Worm (Caenorhabditis elegans): ENCODE measurements around the gene K07B1.4.

The K07B1.4 gene

DNA sequence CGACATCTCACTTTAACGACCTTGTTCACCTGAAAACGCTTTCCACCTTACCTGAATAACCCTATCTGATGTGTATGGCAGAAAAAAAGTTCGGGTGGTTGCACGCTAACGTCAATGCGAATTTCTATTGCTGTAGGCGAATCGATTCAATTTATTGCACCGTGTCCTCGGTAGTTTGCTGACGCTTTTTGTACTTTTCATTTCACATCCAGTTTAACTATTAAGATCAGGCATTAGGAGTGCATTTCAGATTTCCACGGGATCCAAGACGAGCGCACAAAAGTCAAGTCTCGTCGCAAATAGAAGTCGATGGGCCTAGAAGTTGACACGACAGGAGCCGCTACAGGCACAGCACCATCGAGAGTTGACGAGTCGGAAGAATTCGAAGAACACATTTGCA is 13.5 kb downstream of the K07B1.4 start:
- 0 out of 2 replicates have a peak, but pooled peaks have one; percentile 49 for TF ChIP-seq klf-2 (GFP tag; conservative IDR thresholded peaks at IDR 0.05)
- TF ChIP-seq flt-1 (GFP tag; IDR thresholded peaks at IDR 0.05) = peak; percentile 78; the same call in 1 of the 2 replicates
- peak; percentile 28; the same call in 1 of the 2 replicates for TF ChIP-seq T22C8.4 (GFP tag; IDR thresholded peaks at IDR 0.05)
- 0 out of 2 replicates have a peak, but pooled peaks have one; percentile 6 for TF ChIP-seq ztf-23 (GFP tag; IDR thresholded peaks at IDR 0.05)

DNA sequence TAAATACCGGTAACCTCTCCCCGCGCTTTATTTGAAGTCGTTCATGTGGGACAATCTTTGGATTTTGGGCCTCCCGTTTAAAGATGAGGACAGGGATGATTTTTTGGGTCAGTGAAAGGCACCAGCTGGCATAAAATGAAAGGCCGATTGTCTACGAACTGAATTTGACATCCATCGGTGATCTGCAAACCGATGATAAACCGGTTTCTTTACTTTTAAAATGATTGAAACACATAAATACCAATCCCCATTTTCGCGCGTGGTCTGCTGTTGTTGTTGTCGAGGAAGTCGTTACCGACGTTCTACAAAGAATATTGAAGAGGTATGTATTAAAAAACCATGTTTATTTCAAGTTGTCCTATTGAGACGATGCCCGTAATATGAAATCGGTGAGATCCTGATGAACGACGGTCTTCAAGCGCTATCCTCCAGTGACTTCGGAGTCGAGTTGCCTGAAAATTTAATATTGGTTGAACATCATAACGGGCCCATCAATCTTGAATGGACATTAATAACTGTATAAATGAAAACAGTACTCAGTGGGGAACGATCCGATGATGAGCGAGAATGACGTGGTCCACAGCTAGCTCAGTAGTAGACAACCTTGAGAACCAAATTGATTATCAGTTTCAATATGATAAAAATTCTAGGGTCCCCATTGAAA is 14.3 kb downstream of the K07B1.4 start:
- TF ChIP-seq T22C8.4 (GFP tag; IDR thresholded peaks at IDR 0.05) = 0 out of 2 replicates have a peak, but pooled peaks have one; percentile 11
- 0 out of 2 replicates have a peak, but pooled peaks have one; percentile 4 for TF ChIP-seq tab-1 (GFP tag; IDR thresholded peaks at IDR 0.05)
- TF ChIP-seq ztf-23 (GFP tag; IDR thresholded peaks at IDR 0.05) = 0 out of 2 replicates have a peak, but pooled peaks have one; percentile 45
- no peak for TF ChIP-seq ztf-29 (GFP tag; IDR thresholded peaks at IDR 0.05)
- TF ChIP-seq flt-1 (GFP tag; IDR thresholded peaks at IDR 0.05) = no peak; the same call in 1 of the 2 replicates

DNA sequence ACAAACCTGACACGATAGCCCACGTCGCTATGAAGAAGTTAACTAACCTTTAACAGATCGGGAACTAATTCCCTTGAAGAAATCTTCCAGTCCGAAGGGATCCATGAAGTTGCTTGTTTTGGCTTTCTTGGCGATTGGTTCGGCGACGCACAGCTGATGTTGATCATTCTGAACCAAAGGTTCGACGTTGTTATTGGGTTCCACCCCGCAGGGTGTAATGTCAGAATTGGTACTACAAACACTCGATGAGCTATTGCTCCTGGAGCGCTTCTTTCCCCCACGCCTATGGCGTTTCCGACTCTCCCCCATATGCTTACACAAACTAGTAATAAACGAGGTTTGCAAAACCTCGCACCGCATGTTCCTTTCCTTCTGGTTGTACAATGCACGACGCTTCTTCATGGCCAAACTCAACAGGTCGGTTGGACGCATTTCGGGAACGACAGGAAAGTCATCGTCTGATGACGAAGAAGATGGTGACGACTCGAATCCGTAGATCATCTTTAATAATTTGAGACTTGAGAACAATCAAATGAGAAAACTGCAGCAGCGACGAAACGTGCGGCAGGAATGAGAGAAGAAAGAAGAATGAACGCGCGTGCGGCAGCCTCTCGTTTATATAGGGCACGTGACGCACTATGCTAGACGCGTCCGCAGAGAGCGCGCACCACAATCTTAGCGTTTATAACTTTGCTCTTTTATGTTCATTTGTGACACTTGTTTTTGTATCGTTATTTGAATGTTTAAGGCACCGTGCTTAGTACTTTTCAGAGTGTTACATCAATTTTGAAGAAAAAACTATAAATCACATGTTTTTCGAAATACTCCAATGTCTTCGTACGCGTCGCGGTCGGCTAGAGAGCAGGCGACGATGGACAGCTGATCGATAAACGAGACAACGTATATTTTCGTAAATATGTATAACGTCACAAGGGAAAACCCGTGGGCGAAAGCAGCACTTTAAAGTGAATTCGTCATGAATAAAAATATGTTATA is 15.2 kb downstream of the K07B1.4 start, which contains the start of gene tos-1:
tos-1 (minus strand) TSS at position 575 of the 996 bp plus-strand sequence.
- TF ChIP-seq T22C8.4 (GFP tag; IDR thresholded peaks at IDR 0.05) (0 out of 2 replicates have a peak, but pooled peaks have one; percentile 15), flt-1 (GFP tag; IDR thresholded peaks at IDR 0.05) (peak; percentile 90), ref-1 (GFP tag; conservative IDR thresholded peaks at IDR 0.05) (peak; percentile 86; the same call in 1 of the 2 replicates), tab-1 (GFP tag; IDR thresholded peaks at IDR 0.05) (no peak; the same call in 1 of the 2 replicates), cog-1 (tag; optimal IDR thresholded peaks at IDR 0.05) (peak; percentile 100), ztf-29 (GFP tag; IDR thresholded peaks at IDR 0.05) (peak; percentile 77), klf-2 (GFP tag; conservative IDR thresholded peaks at IDR 0.05) (0 out of 2 replicates have a peak, but pooled peaks have one; percentile 14), med-1 (GFP tag; optimal IDR thresholded peaks at IDR 0.05; ENCODE audit: insufficient read depth) (no peak), ztf-23 (GFP tag; IDR thresholded peaks at IDR 0.05) (peak; percentile 87)

DNA sequence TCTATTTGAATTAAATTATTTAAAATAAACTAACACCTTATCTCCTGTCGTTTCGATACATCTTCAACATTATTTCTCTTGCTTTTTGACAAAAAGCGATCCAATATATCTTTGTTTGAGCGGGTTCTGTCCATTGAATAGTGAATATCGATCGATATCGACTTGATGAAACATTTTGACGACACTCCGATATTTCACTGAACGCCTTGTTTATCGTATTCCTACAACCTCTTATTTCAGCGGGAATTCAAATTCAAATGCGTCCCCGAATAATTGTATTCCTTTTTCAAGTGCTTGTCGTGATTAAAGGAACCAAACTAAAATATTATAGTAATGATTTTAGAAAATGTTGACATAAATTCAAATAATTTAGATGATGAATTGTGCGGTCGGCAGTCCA is 18.0 kb downstream of the K07B1.4 start, which contains the start of the genes K07B1.7 and try-5:
K07B1.7 (minus strand) TSS at position 159 of the 400 bp plus-strand sequence.
try-5 (plus strand) TSS at position 241 of the 400 bp plus-strand sequence.
- no peak for TF ChIP-seq ref-1 (GFP tag; conservative IDR thresholded peaks at IDR 0.05)
- no peak for TF ChIP-seq klf-2 (GFP tag; conservative IDR thresholded peaks at IDR 0.05)
- TF ChIP-seq ztf-23 (GFP tag; IDR thresholded peaks at IDR 0.05) = no peak
- peak; percentile 91 for TF ChIP-seq T22C8.4 (GFP tag; IDR thresholded peaks at IDR 0.05)
- no peak for TF ChIP-seq flt-1 (GFP tag; IDR thresholded peaks at IDR 0.05)

DNA sequence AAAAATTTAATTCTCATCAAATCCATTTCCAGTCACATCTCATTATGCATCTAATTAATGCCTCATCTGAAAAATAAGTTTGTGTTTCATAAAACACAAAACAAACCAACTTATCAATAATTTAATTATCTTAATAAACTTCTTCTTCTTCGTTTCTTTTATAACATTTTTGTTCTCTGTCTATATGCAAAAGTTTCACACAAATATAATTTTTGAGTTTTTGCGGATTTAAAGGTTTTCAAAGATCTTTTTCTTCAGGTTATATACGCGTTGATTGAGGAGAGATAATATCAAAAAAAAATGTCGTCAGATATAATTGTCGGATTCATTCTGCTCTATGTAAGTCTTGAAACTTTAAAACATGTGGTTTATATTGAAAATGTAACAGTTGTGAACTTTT is 20.9 kb downstream of the K07B1.4 start, which contains the start of gene srx-47:
srx-47 (plus strand) TSS at position 301 of the 400 bp plus-strand sequence.
- TF ChIP-seq flt-1 (GFP tag; IDR thresholded peaks at IDR 0.05) (no peak), T22C8.4 (GFP tag; IDR thresholded peaks at IDR 0.05) (no peak), cog-1 (tag; optimal IDR thresholded peaks at IDR 0.05) (no peak), ref-1 (GFP tag; conservative IDR thresholded peaks at IDR 0.05) (no peak), ztf-23 (GFP tag; IDR thresholded peaks at IDR 0.05) (no peak), ztf-29 (GFP tag; IDR thresholded peaks at IDR 0.05) (no peak), med-1 (GFP tag; optimal IDR thresholded peaks at IDR 0.05; ENCODE audit: insufficient read depth) (no peak), klf-2 (GFP tag; conservative IDR thresholded peaks at IDR 0.05) (no peak), tab-1 (GFP tag; IDR thresholded peaks at IDR 0.05) (no peak)

DNA sequence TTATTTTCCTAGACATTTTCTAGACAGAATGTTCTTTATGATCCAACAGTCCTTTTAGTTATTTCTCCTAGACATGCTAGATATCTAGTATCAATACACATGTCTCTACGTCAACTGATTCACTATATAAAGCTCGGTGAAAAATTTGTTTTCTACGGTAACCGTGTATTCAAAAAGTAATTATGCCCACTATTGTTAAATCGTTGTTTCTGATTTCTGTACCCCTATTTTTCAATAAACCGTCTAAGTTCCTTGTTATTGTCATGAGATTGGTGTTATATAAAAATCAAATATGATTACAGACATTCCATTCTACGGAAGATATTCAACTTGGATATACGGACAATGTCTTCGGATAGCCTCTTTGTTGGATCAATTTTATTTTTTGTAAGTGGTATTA is 24.2 kb downstream of the K07B1.4 start, which contains the start of gene srx-46:
srx-46 (plus strand) TSS at position 301 of the 400 bp plus-strand sequence.
- no peak for TF ChIP-seq flt-1 (GFP tag; IDR thresholded peaks at IDR 0.05)
- no peak for TF ChIP-seq ref-1 (GFP tag; conservative IDR thresholded peaks at IDR 0.05)
- no peak for TF ChIP-seq klf-2 (GFP tag; conservative IDR thresholded peaks at IDR 0.05)
- no peak for TF ChIP-seq T22C8.4 (GFP tag; IDR thresholded peaks at IDR 0.05)
- TF ChIP-seq cog-1 (tag; optimal IDR thresholded peaks at IDR 0.05) = no peak
- TF ChIP-seq ztf-23 (GFP tag; IDR thresholded peaks at IDR 0.05) = no peak
- no peak for TF ChIP-seq ztf-29 (GFP tag; IDR thresholded peaks at IDR 0.05)
- TF ChIP-seq tab-1 (GFP tag; IDR thresholded peaks at IDR 0.05) = no peak
- no peak for TF ChIP-seq med-1 (GFP tag; optimal IDR thresholded peaks at IDR 0.05; ENCODE audit: insufficient read depth)

DNA sequence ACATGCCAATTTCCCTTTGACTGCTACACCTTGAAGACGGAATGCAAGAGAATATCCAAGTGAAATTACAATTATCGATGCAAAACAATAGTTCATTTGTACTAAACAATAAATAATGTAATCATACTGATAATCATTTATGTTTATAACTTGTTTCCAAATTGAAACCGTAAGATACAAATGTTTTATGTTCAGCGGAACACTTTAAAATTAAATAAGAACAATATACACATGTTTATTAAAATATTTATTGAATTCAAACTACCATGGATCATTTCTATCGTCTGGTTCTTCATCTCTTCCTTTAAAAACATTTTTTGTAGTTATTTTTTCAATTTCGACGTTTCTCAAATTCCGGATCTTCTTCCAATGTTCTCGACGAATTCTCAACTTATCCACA is 26.6 kb downstream of the K07B1.4 start, which contains the start of gene ttr-40:
ttr-40 (minus strand) TSS at position 101 of the 400 bp plus-strand sequence.
- no peak for TF ChIP-seq med-1 (GFP tag; optimal IDR thresholded peaks at IDR 0.05; ENCODE audit: insufficient read depth)
- TF ChIP-seq flt-1 (GFP tag; IDR thresholded peaks at IDR 0.05) = no peak
- no peak for TF ChIP-seq cog-1 (tag; optimal IDR thresholded peaks at IDR 0.05)
- no peak for TF ChIP-seq T22C8.4 (GFP tag; IDR thresholded peaks at IDR 0.05)
- no peak for TF ChIP-seq klf-2 (GFP tag; conservative IDR thresholded peaks at IDR 0.05)
- no peak for TF ChIP-seq ref-1 (GFP tag; conservative IDR thresholded peaks at IDR 0.05)

DNA sequence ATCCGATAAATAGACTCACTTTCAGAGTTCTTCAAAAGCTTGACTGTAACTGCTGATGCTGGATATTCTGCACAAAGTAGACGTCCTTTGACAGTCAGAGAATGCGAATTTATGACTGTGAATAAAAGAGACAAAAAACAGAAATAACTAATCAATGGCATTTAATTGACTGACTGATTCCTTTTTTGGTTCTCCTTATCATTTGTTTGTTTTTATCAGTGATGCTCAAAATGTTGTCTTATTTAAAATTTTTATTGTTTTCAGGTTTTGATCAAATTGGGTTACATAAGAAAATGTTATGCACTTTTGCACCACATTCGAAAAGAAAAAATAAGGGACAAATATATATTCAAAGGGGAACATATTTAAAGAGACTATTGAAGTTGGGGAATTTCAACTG is 27.6 kb downstream of the K07B1.4 start, which contains the start of gene ttr-49:
ttr-49 (minus strand) TSS at position 171 of the 400 bp plus-strand sequence.
- TF ChIP-seq T22C8.4 (GFP tag; IDR thresholded peaks at IDR 0.05) = no peak
- TF ChIP-seq flt-1 (GFP tag; IDR thresholded peaks at IDR 0.05) = no peak
- no peak for TF ChIP-seq med-1 (GFP tag; optimal IDR thresholded peaks at IDR 0.05; ENCODE audit: insufficient read depth)
- no peak for TF ChIP-seq klf-2 (GFP tag; conservative IDR thresholded peaks at IDR 0.05)
- no peak for TF ChIP-seq ztf-23 (GFP tag; IDR thresholded peaks at IDR 0.05)
- no peak for TF ChIP-seq tab-1 (GFP tag; IDR thresholded peaks at IDR 0.05)
- no peak for TF ChIP-seq ref-1 (GFP tag; conservative IDR thresholded peaks at IDR 0.05)
- TF ChIP-seq ztf-29 (GFP tag; IDR thresholded peaks at IDR 0.05) = no peak
- no peak for TF ChIP-seq cog-1 (tag; optimal IDR thresholded peaks at IDR 0.05)

Measured in whole organism, midembryonic.